Fruit fly (Drosophila melanogaster) whole organism, prepupa: ENCODE results near the gene CG14072.

Source experiments
- CG3032 ChIP-seq: fragments of 200-800 bp; optimal IDR thresholded peaks from 2 replicates; lab custom pipeline; 2019; ENCODE audit warnings: missing biosample characterization, mild to moderate bottlenecking, missing genetic modification characterization, moderate library complexity
- CG34406 ChIP-seq: fragments of 200-800 bp; sonication (Bioruptor generic); optimal IDR thresholded peaks from 3 replicates; lab custom pipeline; 2016; ENCODE audit warnings: missing biosample characterization, missing genetic modification characterization
- CG3919 ChIP-seq: fragments of 200-800 bp; sonication (Bioruptor generic); optimal IDR thresholded peaks from 3 replicates; lab custom pipeline; 2016; ENCODE audit warnings: missing biosample characterization, missing genetic modification characterization
- CG8632 ChIP-seq: fragments of 200-800 bp; sonication (Bioruptor generic); optimal IDR thresholded peaks from 3 replicates; lab custom pipeline; 2016; ENCODE audit warnings: missing biosample characterization, missing genetic modification characterization
- Eip93F ChIP-seq: fragments of 200-800 bp; sonication (Bioruptor generic); optimal IDR thresholded peaks from 2 replicates; lab custom pipeline; 2016; ENCODE audit warnings: missing biosample characterization, mild to moderate bottlenecking, missing genetic modification characterization
- fd59A ChIP-seq: fragments of 200-800 bp; sonication (Bioruptor generic); optimal IDR thresholded peaks from 2 replicates; lab custom pipeline; 2017; ENCODE audit warnings: missing biosample characterization, mild to moderate bottlenecking, missing genetic modification characterization, missing genetic modification reagents
- lz ChIP-seq: fragments of 200-800 bp; sonication (Bioruptor generic); optimal IDR thresholded peaks from 3 replicates; lab custom pipeline; 2016; ENCODE audit warnings: missing biosample characterization, missing genetic modification characterization

Gene CG14072

DNA sequence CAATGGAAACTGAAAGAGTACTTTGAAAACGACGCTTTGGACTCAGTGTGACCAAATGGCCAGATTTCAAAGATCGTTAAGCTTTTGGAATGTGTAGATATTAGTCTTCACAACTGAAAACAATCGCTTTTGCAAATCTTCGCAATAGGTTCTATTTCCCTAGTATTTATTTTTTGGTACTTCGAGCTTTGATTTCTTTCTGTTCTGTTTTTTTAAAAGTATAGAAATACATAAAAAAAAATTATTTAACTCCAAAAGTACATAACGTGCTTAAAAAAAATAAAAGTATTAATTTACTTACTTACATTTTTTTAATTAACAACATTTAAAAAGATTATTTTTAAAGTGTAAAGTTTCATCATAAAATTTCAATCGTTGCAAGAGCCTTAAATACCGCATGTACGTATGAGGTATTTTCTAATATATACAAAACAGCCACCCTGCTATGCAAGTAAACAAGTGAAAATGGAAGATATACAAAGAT lies 51.0 kb downstream of the CG14072 start, which contains the start of the genes piwi and CG12253 (continued):
- TF ChIP-seq CG3919 (GFP tag; lab: Kevin White, UChicago) (no peak), CG3032 (tag; lab: Kevin White, UChicago) (peak; percentile 54), lz (GFP tag; lab: Kevin White, UChicago) (peak; percentile 66), Eip93F (GFP tag; lab: Kevin White, UChicago) (no peak), CG34406 (GFP tag; lab: Kevin White, UChicago) (no peak), fd59A (GFP tag; lab: Kevin White, UChicago) (peak; percentile 37), CG8632 (GFP tag; lab: Kevin White, UChicago) (peak; percentile 66)
